Fruit fly (Drosophila melanogaster): Measurements from ENCODE around the gene CG13460.

The CG13460 gene

dm6 chr3L:15101639-15102413 lies 40.3 kb upstream of the CG13460 start (continued):
- TF ChIP-seq nerfin-1 (tag; optimal IDR thresholded peaks at IDR 0.05) (no peak), CG9876 (GFP tag; optimal IDR thresholded peaks at IDR 0.05) (no peak), da (GFP tag; optimal IDR thresholded peaks at IDR 0.05) (no peak), grau (tag; optimal IDR thresholded peaks at IDR 0.05) (peak; percentile 76), gsb (GFP tag; IDR thresholded peaks at IDR 0.05) (no peak), Dp (GFP tag; optimal IDR thresholded peaks at IDR 0.05) (no peak), lbe (GFP tag; optimal IDR thresholded peaks at IDR 0.05) (peak; percentile 42), ind (GFP tag; optimal IDR thresholded peaks at IDR 0.05) (no peak), CG16813 (GFP tag; IDR thresholded peaks at IDR 0.05; ENCODE audit: partially characterized antibody) (no peak), CG6683 (GFP tag; optimal IDR thresholded peaks at IDR 0.05) (no peak), CG11504 (tag; optimal IDR thresholded peaks at IDR 0.05) (peak; percentile 23), psq (GFP tag; optimal IDR thresholded peaks at IDR 0.05) (no peak), CG6813 (GFP tag; optimal IDR thresholded peaks at IDR 0.05) (no peak), Awh (GFP tag; IDR thresholded peaks at IDR 0.05) (no peak), insv (GFP tag; optimal IDR thresholded peaks at IDR 0.05) (no peak), nau (GFP tag; optimal IDR thresholded peaks at IDR 0.05) (peak; percentile 82), Dip3 (GFP tag; optimal IDR thresholded peaks at IDR 0.05) (no peak), Six4 (GFP tag; optimal IDR thresholded peaks at IDR 0.05) (no peak), eyg (GFP tag; optimal IDR thresholded peaks at IDR 0.05) (peak; percentile 10), CG18262 (tag; optimal IDR thresholded peaks at IDR 0.05) (no peak), C15 (GFP tag; IDR thresholded peaks at IDR 0.05) (no peak), unc-4 (GFP tag; IDR thresholded peaks at IDR 0.05; ENCODE audit: partially characterized antibody) (no peak), Myb (GFP tag; optimal IDR thresholded peaks at IDR 0.05) (no peak), Sry-δ (GFP tag; optimal IDR thresholded peaks at IDR 0.05) (no peak), gsb-n (tag; optimal IDR thresholded peaks at IDR 0.05) (peak; percentile 66), pros (GFP tag; optimal IDR thresholded peaks at IDR 0.05) (peak; percentile 20), CG31224 (GFP tag; IDR thresholded peaks at IDR 0.05) (no peak), CG12942 (GFP tag; optimal IDR thresholded peaks at IDR 0.05) (no peak)

dm6 chr3L:15100983-15101382 lies 39.5 kb upstream of the CG13460 start:
- TF ChIP-seq Nf-YA (GFP tag; IDR thresholded peaks at IDR 0.05) (no peak), CG13287 (GFP tag; IDR thresholded peaks at IDR 0.05; ENCODE audit: partially characterized antibody) (no peak), cg (GFP tag; optimal IDR thresholded peaks at IDR 0.05) (peak; percentile 0), sens (GFP tag) (peak; percentile 56), Adf1 (GFP tag; IDR thresholded peaks at IDR 0.05) (peak; percentile 52; the same call in 1 of the 2 replicates), D (optimal IDR thresholded peaks at IDR 0.05) (peak; percentile 15), D (GFP tag; optimal IDR thresholded peaks at IDR 0.05) (no peak), oc (tag; optimal IDR thresholded peaks at IDR 0.05) (peak; percentile 12)

dm6 chr3L:15099541-15099940 lies 38.0 kb upstream of the CG13460 start:
- TF ChIP-seq CG8765 (GFP tag; IDR thresholded peaks at IDR 0.05) = peak; percentile 24; the same call in 1 of the 2 replicates
- no peak for TF ChIP-seq tx (GFP tag; optimal IDR thresholded peaks at IDR 0.05)
- TF ChIP-seq D (optimal IDR thresholded peaks at IDR 0.05) = no peak
- TF ChIP-seq D (GFP tag; optimal IDR thresholded peaks at IDR 0.05) = no peak
- peak; percentile 1 for TF ChIP-seq cg (GFP tag; optimal IDR thresholded peaks at IDR 0.05)
- no peak for TF ChIP-seq CG7556 (GFP tag; optimal IDR thresholded peaks at IDR 0.05)
- TF ChIP-seq CG11247 (GFP tag; IDR thresholded peaks at IDR 0.05) = no peak
- no peak for TF ChIP-seq en (GFP tag; optimal IDR thresholded peaks at IDR 0.05)
- no peak for TF ChIP-seq crc (GFP tag; optimal IDR thresholded peaks at IDR 0.05)
- TF ChIP-seq Aef1 (GFP tag; IDR thresholded peaks at IDR 0.05) = no peak
- TF ChIP-seq CoRest (tag; optimal IDR thresholded peaks at IDR 0.05) = no peak
- peak; percentile 4 for TF ChIP-seq Hey (tag; optimal IDR thresholded peaks at IDR 0.05)
- TF ChIP-seq twi (tag; optimal IDR thresholded peaks at IDR 0.05) = peak; percentile 4
- TF ChIP-seq chm (GFP tag; IDR thresholded peaks at IDR 0.05) = no peak
- TF ChIP-seq CG15479 (GFP tag; optimal IDR thresholded peaks at IDR 0.05) = peak; percentile 28
- no peak for TF ChIP-seq E2f2 (GFP tag; IDR thresholded peaks at IDR 0.05)
- TF ChIP-seq sim (GFP tag; IDR thresholded peaks at IDR 0.05) = no peak
